Worm (Caenorhabditis elegans) whole organism, L4 larva: ENCODE data around the gene F18F11.4.

Experiments used
- Y5F2A.4 ChIP-seq: fragments of 200-800 bp; sonication (Bioruptor generic); optimal IDR thresholded peaks from 2 replicates; lab custom pipeline; 2018; ENCODE audit warnings: mild to moderate bottlenecking, missing genetic modification characterization, missing compliant biosample characterization
- aly-2 ChIP-seq: sonication (generic microtip); optimal IDR thresholded peaks from 2 replicates; lab custom pipeline; 2018; ENCODE audit warnings: missing biosample characterization, missing genetic modification characterization
- ceh-82 ChIP-seq: sonication (generic microtip); optimal IDR thresholded peaks from 2 replicates; lab custom pipeline; 2017; ENCODE audit warnings: missing biosample characterization, missing genetic modification characterization
- hlh-30 ChIP-seq: sonication (generic microtip); optimal IDR thresholded peaks from 2 replicates; lab custom pipeline; 2017; ENCODE audit warnings: antibody characterized with exemption, mild to moderate bottlenecking, missing genetic modification characterization, missing compliant biosample characterization; ENCODE audit not compliant: insufficient read depth
- lir-3 ChIP-seq: sonication (generic microtip); optimal IDR thresholded peaks from 2 replicates; lab custom pipeline; 2016; ENCODE audit warnings: mild to moderate bottlenecking, missing genetic modification characterization, missing compliant biosample characterization
- mep-1 ChIP-seq: fragments of 150-350 bp; sonication (generic microtip); optimal IDR thresholded peaks from 3 replicates; lab custom pipeline; 2014; ENCODE audit warnings: missing biosample characterization, missing genetic modification characterization
- nhr-111 ChIP-seq: fragments of 200-800 bp; sonication (Bioruptor generic); optimal IDR thresholded peaks from 2 replicates; lab custom pipeline; 2018; ENCODE audit warnings: mild to moderate bottlenecking, missing genetic modification characterization, missing compliant biosample characterization
- nhr-25 ChIP-seq: sonication (generic microtip); optimal IDR thresholded peaks from 2 replicates; lab custom pipeline; 2017; ENCODE audit warnings: missing genetic modification characterization, mild to moderate bottlenecking, missing compliant biosample characterization, antibody characterized with exemption, moderate library complexity, borderline replicate concordance; ENCODE audit not compliant: insufficient read depth
- nhr-28 ChIP-seq: fragments of 150-350 bp; optimal IDR thresholded peaks from 2 replicates; lab custom pipeline; 2014; ENCODE audit warnings: missing biosample characterization, missing genetic modification characterization
- nhr-41 ChIP-seq: fragments of 200-800 bp; sonication (Bioruptor generic); IDR thresholded peaks from 2 replicates; pipeline ENCODE4 v1.3.6; 2022; ENCODE audit warnings: missing genetic modification reagents, missing genetic modification characterization, missing compliant biosample characterization
- saeg-2 ChIP-seq: fragments of 200-800 bp; sonication (Bioruptor generic); IDR thresholded peaks from 2 replicates; pipeline ENCODE4 v1.3.6; 2022; ENCODE audit warnings: missing genetic modification reagents, missing genetic modification characterization, missing compliant biosample characterization

ce11 chrIV:305101-305500, 25.5 kb upstream of the F18F11.4 start:
- TF ChIP-seq hlh-30 (no peak), nhr-25 (tag; lab: Kevin White, UChicago) (no peak), mep-1 (tag; lab: Kevin White, UChicago) (no peak), nhr-28 (tag; lab: Kevin White, UChicago) (peak; percentile 42), lir-3 (no peak), nhr-111 (GFP tag; lab: Kevin White, UChicago) (no peak), ceh-82 (tag; lab: Kevin White, UChicago) (no peak), saeg-2 (GFP tag; lab: Robert Waterston, UW) (no peak), nhr-41 (GFP tag; lab: Robert Waterston, UW) (no peak), aly-2 (tag; lab: Kevin White, UChicago) (no peak), Y5F2A.4 (no peak)
